Worm (Caenorhabditis elegans) whole organism, L4 larva: ENCODE measurements around the gene srtx-1.

Experiments used
- egl-27 ChIP-seq: sonication (generic microtip); optimal IDR thresholded peaks from 3 replicates; lab custom pipeline; 2017; ENCODE audit warnings: missing biosample characterization, missing genetic modification reagents, missing genetic modification characterization
- fkh-10 ChIP-seq: fragments of 150-350 bp; optimal IDR thresholded peaks from 2 replicates; lab custom pipeline; 2014; ENCODE audit warnings: missing biosample characterization, missing genetic modification reagents, missing genetic modification characterization
- lin-29 ChIP-seq: fragments of 200-800 bp; sonication (Bioruptor generic); IDR thresholded peaks from 2 replicates; pipeline ENCODE4 v1.3.6; 2022; ENCODE audit warnings: missing genetic modification reagents, missing genetic modification characterization, missing compliant biosample characterization
- nhr-237 ChIP-seq: sonication (generic microtip); optimal IDR thresholded peaks from 2 replicates; lab custom pipeline; 2017; ENCODE audit warnings: missing biosample characterization, missing genetic modification characterization
- pha-4 ChIP-seq, 2 experiments: fragments of 150-350 bp in 1 of 2; fragments of 200-800 bp in 1 of 2; sonication (Bioruptor generic) in 1 of 2; IDR thresholded peaks in 1 of 2; optimal IDR thresholded peaks in 1 of 2; 2 replicates each; pipeline versions ENCODE4 v1.3.6 to Lab custom; 2014 to 2022; ENCODE audit warnings: missing genetic modification characterization in 2 of 2, missing genetic modification reagents in 2 of 2, missing biosample characterization in 1 of 2, missing compliant biosample characterization in 1 of 2
- set-16 ChIP-seq: fragments of 200-800 bp; sonication (Bioruptor generic); IDR thresholded peaks from 2 replicates; pipeline ENCODE4 v1.3.6; 2022; ENCODE audit warnings: missing genetic modification reagents, missing genetic modification characterization, missing compliant biosample characterization
- unc-130 ChIP-seq: sonication (generic microtip); optimal IDR thresholded peaks from 2 replicates; lab custom pipeline; 2016; ENCODE audit warnings: missing genetic modification reagents, missing genetic modification characterization, missing compliant biosample characterization

DNA sequence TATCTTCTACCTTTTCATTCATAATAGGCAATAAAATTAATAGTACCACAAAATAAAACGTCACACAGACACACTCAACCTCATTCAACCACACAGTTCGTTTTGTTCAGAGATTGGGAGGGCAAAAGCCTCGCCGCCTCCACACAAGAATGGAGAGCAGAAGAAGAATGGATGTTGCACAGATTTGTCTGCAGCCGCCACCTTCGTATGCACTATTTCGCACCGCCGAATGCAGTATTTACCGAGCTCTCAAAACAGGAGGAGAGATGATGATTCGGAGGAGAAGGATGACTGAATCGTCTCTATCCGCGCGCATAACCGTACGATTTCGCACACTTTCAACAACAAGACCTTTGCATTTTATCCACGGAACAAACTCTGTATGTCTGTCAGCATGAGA is 23.5 kb upstream of the srtx-1 start:
- TF ChIP-seq pha-4 (GFP tag; IDR thresholded peaks at IDR 0.05; lab: Robert Waterston, UW) (peak; percentile 45; the same call in 1 of the 2 replicates), pha-4 (tag; optimal IDR thresholded peaks at IDR 0.05; lab: Kevin White, UChicago) (no peak), lin-29 (GFP tag; lab: Robert Waterston, UW) (no peak), unc-130 (no peak), fkh-10 (GFP tag; lab: Kevin White, UChicago) (no peak), egl-27 (tag; lab: Kevin White, UChicago) (no peak), nhr-237 (tag; lab: Kevin White, UChicago) (no peak), set-16 (GFP tag; lab: Robert Waterston, UW) (0 out of 2 replicates have a peak, but pooled peaks have one; percentile 9)
